Worm (Caenorhabditis elegans): ENCODE results near the gene fbxa-12.
A peak's percentile ranks its signal among the peaks of the same experiment; 100 is the strongest.

Gene fbxa-12

DNA sequence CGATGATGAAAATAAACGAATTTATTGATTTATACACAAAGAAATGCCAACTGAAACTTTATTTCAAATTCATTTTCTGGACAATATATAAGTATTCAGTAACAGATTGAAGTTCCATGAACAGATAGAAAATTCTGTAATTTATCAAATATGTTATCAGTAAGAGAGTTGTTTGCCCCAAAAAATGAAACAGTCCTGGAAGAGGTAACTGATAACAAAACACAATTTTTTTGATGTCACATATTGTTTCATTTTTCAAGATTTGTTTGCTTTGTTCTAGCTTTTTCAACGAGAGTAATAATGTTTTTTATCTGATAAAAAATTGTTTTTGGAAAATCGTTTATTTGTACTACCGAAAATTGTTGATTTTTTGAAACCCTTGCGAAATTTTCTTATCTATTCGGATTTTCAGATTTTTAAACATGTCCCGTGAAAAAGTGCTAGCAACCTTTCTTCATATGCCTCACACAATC is 33.6 kb downstream of the fbxa-12 start, which contains the start of gene fbxa-73:
Gene fbxa-73 (plus strand): TSS at position 423 of the 473 bp plus-strand sequence.
- TF ChIP-seq nhr-80 (tag; optimal IDR thresholded peaks at IDR 0.05) (peak; percentile 26), lin-54 (GFP tag; optimal IDR thresholded peaks at IDR 0.05) (no peak)

DNA sequence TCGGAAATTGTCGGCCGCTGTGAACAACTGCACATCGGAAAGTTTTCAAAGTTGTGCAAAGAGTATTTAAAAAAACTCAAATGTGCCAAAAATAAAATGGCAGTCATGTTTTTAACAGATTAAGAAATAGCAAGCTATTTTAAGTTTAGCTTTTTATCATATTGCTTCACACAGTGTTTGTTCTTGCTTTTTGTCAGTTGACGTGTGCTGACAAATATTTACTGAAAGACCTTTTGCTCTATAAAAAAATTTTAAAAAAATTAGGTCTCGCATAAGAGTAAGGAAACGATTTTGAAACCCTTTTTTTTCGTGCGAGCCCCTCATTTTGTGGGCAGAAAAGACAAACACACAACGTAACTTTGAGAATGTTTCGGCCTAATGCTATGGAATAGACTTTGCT is 36.0 kb downstream of the fbxa-12 start, which contains the start of gene fbxa-71:
Gene fbxa-71 (plus strand): TSS at position 301 of the 400 bp plus-strand sequence.
- TF ChIP-seq B0261.1 (tag; optimal IDR thresholded peaks at IDR 0.05): no peak
- no peak for TF ChIP-seq T26A5.8 (tag; optimal IDR thresholded peaks at IDR 0.05)
- no peak for TF ChIP-seq D2030.7 (GFP tag; IDR thresholded peaks at IDR 0.05)
- TF ChIP-seq him-1 (tag; optimal IDR thresholded peaks at IDR 0.05): no peak
- no peak for TF ChIP-seq zim-3 (tag; optimal IDR thresholded peaks at IDR 0.05)
- no peak for TF ChIP-seq ets-4 (GFP tag; optimal IDR thresholded peaks at IDR 0.05)
- no peak for TF ChIP-seq F57A8.1 (GFP tag; optimal IDR thresholded peaks at IDR 0.05)
- no peak for TF ChIP-seq ceh-79 (tag; optimal IDR thresholded peaks at IDR 0.05)
- no peak for TF ChIP-seq Y53G8AR.9 (GFP tag; conservative IDR thresholded peaks at IDR 0.05)
- no peak for TF ChIP-seq ztf-18 (tag; optimal IDR thresholded peaks at IDR 0.05)
- TF ChIP-seq tlf-1 (GFP tag; optimal IDR thresholded peaks at IDR 0.05): no peak
- TF ChIP-seq nhr-120 (GFP tag; IDR thresholded peaks at IDR 0.05): no peak
- no peak for TF ChIP-seq madf-3 (GFP tag; IDR thresholded peaks at IDR 0.05)
- TF ChIP-seq Y56A3A.18 (GFP tag; IDR thresholded peaks at IDR 0.05): no peak
- no peak for TF ChIP-seq hmg-20 (GFP tag; IDR thresholded peaks at IDR 0.05)
- no peak for TF ChIP-seq rec-8 (tag; optimal IDR thresholded peaks at IDR 0.05)
- no peak for TF ChIP-seq ama-1 (optimal IDR thresholded peaks at IDR 0.05)
- no peak for TF ChIP-seq ama-1 (GFP tag; optimal IDR thresholded peaks at IDR 0.05)
- TF ChIP-seq lir-1 (GFP tag; conservative IDR thresholded peaks at IDR 0.05): no peak
- TF ChIP-seq nfya-1 (tag; optimal IDR thresholded peaks at IDR 0.05; ENCODE audit: borderline replicate concordance, insufficient read depth): no peak

DNA sequence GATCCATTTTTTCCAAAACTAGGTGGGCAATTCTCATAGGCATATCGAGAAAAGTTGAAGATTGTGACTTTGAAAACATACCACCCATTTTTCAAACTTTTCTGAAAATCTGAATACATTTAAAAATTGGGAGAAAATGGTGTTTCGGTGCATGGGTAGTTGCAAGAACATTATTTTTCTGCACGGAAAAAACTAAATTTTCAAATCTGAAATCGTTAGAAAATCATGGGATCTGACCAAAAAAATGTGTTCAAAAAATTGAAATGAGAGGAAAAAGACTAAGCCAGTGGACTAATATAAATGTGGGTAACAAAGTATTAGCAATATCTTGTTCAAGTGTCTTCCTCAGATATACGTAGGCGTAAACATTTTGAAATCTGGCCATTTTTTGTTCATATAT is 39.4 kb downstream of the fbxa-12 start, which contains the start of gene fbxa-43:
Gene fbxa-43 (minus strand): TSS at position 101 of the 400 bp plus-strand sequence.
- no peak for TF ChIP-seq aptf-3 (GFP tag; IDR thresholded peaks at IDR 0.05)
- no peak for TF ChIP-seq T26A5.8 (tag; optimal IDR thresholded peaks at IDR 0.05)
- no peak for TF ChIP-seq Y67H2A.10 (GFP tag; conservative IDR thresholded peaks at IDR 0.05)
- TF ChIP-seq egl-18 (GFP tag; IDR thresholded peaks at IDR 0.05): no peak
- TF ChIP-seq mel-28 (tag; optimal IDR thresholded peaks at IDR 0.05; ENCODE audit: borderline replicate concordance): no peak
- no peak for TF ChIP-seq ceh-79 (tag; optimal IDR thresholded peaks at IDR 0.05)
- no peak for TF ChIP-seq sdz-38 (tag; optimal IDR thresholded peaks at IDR 0.05)
- TF ChIP-seq bed-2 (GFP tag; IDR thresholded peaks at IDR 0.05): no peak
- no peak for TF ChIP-seq lir-1 (GFP tag; conservative IDR thresholded peaks at IDR 0.05)
- no peak for TF ChIP-seq rcor-1 (GFP tag; IDR thresholded peaks at IDR 0.05)
- TF ChIP-seq somi-1 (GFP tag; optimal IDR thresholded peaks at IDR 0.05): no peak
- no peak for TF ChIP-seq ceh-91 (GFP tag; IDR thresholded peaks at IDR 0.05)
- no peak for TF ChIP-seq him-1 (tag; optimal IDR thresholded peaks at IDR 0.05)

DNA sequence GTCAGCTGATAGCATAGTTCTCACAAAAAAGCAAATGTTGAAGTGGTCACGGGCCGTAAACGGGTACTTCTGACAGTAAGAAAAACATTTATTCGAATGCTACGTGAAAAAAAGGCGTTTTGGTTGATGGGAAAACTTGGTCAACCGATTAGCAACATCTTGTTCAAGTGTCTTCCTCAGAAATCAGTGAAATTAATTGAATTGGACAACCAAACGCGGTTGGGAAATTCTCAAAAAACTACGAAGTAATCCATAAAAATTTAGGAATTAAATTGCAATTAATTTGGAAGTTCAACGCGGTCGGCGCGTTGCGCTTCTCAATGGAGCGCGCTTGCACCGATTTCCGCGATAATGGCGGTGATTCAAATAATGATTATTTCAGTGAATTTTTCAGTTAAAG is 39.8 kb downstream of the fbxa-12 start:
- TF ChIP-seq mes-4 (tag; optimal IDR thresholded peaks at IDR 0.05) (no peak), somi-1 (GFP tag; optimal IDR thresholded peaks at IDR 0.05) (no peak), chd-7 (tag; optimal IDR thresholded peaks at IDR 0.05) (no peak), athp-1 (tag; optimal IDR thresholded peaks at IDR 0.05) (no peak), nhr-80 (tag; optimal IDR thresholded peaks at IDR 0.05) (no peak), Y79H2A.3 (GFP tag; conservative IDR thresholded peaks at IDR 0.05) (no peak), ztf-25 (GFP tag; IDR thresholded peaks at IDR 0.05) (no peak), atf-7 (tag; optimal IDR thresholded peaks at IDR 0.05) (no peak), snpc-3.4 (tag; optimal IDR thresholded peaks at IDR 0.05) (no peak), pha-4 (tag; optimal IDR thresholded peaks at IDR 0.05) (no peak)
